Fruit fly (Drosophila melanogaster) whole organism, embryonic: ENCODE results near the gene Tcs3.

Source experiments
- Atf-2 ChIP-seq: fragments of 200-800 bp; sonication (Bioruptor generic); optimal IDR thresholded peaks from 2 replicates; lab custom pipeline; 2016; ENCODE audit warnings: missing biosample characterization, missing genetic modification characterization
- Atf3 ChIP-seq: fragments of 200-800 bp; sonication (Bioruptor generic); optimal IDR thresholded peaks from 3 replicates; lab custom pipeline; 2016; ENCODE audit warnings: missing biosample characterization, missing genetic modification characterization
- Atf6 ChIP-seq: fragments of 200-800 bp; sonication (Bioruptor generic); IDR thresholded peaks from 2 replicates; pipeline ENCODE4 v1.3.6; 2022; ENCODE audit warnings: missing biosample characterization, missing genetic modification characterization
- Blimp-1 ChIP-seq: fragments of 200-800 bp; sonication (Bioruptor generic); optimal IDR thresholded peaks from 3 replicates; lab custom pipeline; 2018; ENCODE audit warnings: missing biosample characterization, missing genetic modification characterization, mild to moderate bottlenecking, moderate library complexity, missing genetic modification reagents
- CG1233 ChIP-seq: fragments of 200-800 bp; sonication (Bioruptor generic); optimal IDR thresholded peaks from 4 replicates; lab custom pipeline; 2018; ENCODE audit warnings: missing biosample characterization, mild to moderate bottlenecking, missing genetic modification characterization
- CG14441 ChIP-seq: fragments of 200-800 bp; sonication (Bioruptor generic); IDR thresholded peaks from 2 replicates; pipeline ENCODE4 v1.3.6; 2022; ENCODE audit warnings: missing biosample characterization, missing genetic modification characterization
- CG17186 ChIP-seq: fragments of 200-800 bp; sonication (Bioruptor generic); optimal IDR thresholded peaks from 3 replicates; lab custom pipeline; 2017; ENCODE audit warnings: missing biosample characterization, missing genetic modification reagents, missing genetic modification characterization
- CG18476 ChIP-seq: fragments of 200-800 bp; sonication (Bioruptor generic); optimal IDR thresholded peaks from 2 replicates; lab custom pipeline; 2016; ENCODE audit warnings: missing biosample characterization, mild to moderate bottlenecking, missing genetic modification characterization
- CG3726 ChIP-seq: fragments of 200-800 bp; sonication (Bioruptor generic); IDR thresholded peaks from 3 replicates; pipeline ENCODE4, ENCODE4 v1.3.6; 2022; ENCODE audit warnings: missing biosample characterization, missing genetic modification characterization
- CG4404 ChIP-seq: fragments of 200-800 bp; sonication (Bioruptor generic); IDR thresholded peaks from 2 replicates; pipeline ENCODE4 v1.3.6; 2022; ENCODE audit warnings: missing biosample characterization, missing genetic modification characterization
- CG6272 ChIP-seq: fragments of 200-800 bp; sonication (Bioruptor generic); IDR thresholded peaks from 2 replicates; pipeline ENCODE4 v1.3.6; 2022; ENCODE audit warnings: missing biosample characterization, missing genetic modification characterization
- CG7357 ChIP-seq: fragments of 200-800 bp; sonication (Bioruptor generic); IDR thresholded peaks from 3 replicates; pipeline ENCODE4 v1.3.6; 2022; ENCODE audit warnings: missing biosample characterization, missing genetic modification characterization
- CG7987 ChIP-seq: fragments of 200-800 bp; sonication (Bioruptor generic); optimal IDR thresholded peaks from 2 replicates; lab custom pipeline; 2018; ENCODE audit warnings: missing biosample characterization, mild to moderate bottlenecking, missing genetic modification characterization, moderate library complexity
- CG8388 ChIP-seq: fragments of 200-800 bp; sonication (Bioruptor generic); optimal IDR thresholded peaks from 2 replicates; lab custom pipeline; 2019; ENCODE audit warnings: missing biosample characterization, mild to moderate bottlenecking, missing genetic modification characterization, moderate library complexity
- Dfd ChIP-seq, 2 experiments: fragments of >200 bp; optimal IDR thresholded peaks; 2 replicates each; lab custom pipeline; 2017; ENCODE audit warnings: missing biosample characterization in 2 of 2, missing genetic modification characterization in 2 of 2
- Fer1 ChIP-seq: fragments of 200-800 bp; sonication (Bioruptor generic); optimal IDR thresholded peaks from 2 replicates; lab custom pipeline; 2017; ENCODE audit warnings: missing biosample characterization, mild to moderate bottlenecking, missing genetic modification characterization
- Fer3 ChIP-seq: fragments of 200-800 bp; sonication (Bioruptor generic); optimal IDR thresholded peaks from 2 replicates; lab custom pipeline; 2018; ENCODE audit warnings: missing biosample characterization, mild to moderate bottlenecking, missing genetic modification characterization, moderate library complexity
- Hand ChIP-seq: fragments of 200-800 bp; sonication (Bioruptor generic); optimal IDR thresholded peaks from 2 replicates; lab custom pipeline; 2017; ENCODE audit warnings: mild to moderate bottlenecking, missing biosample characterization, missing genetic modification reagents, missing genetic modification characterization
- Hr78 ChIP-seq, 2 experiments: fragments of 200-800 bp in 1 of 2; fragments of >200 bp in 1 of 2; sonication (Bioruptor generic) in 1 of 2; optimal IDR thresholded peaks; 2 replicates each; lab custom pipeline; 2017 to 2019; ENCODE audit warnings: missing biosample characterization in 2 of 2, missing genetic modification characterization in 2 of 2, mild to moderate bottlenecking in 1 of 2, moderate library complexity in 1 of 2
- Hsf ChIP-seq: fragments of 200-800 bp; sonication (Bioruptor generic); optimal IDR thresholded peaks from 3 replicates; lab custom pipeline; 2016; ENCODE audit warnings: missing biosample characterization, missing genetic modification characterization
- Mad ChIP-seq: fragments of 200-800 bp; sonication (Bioruptor generic); optimal IDR thresholded peaks from 2 replicates; lab custom pipeline; 2016; ENCODE audit warnings: missing biosample characterization, missing genetic modification characterization
- Med ChIP-seq: fragments of 200-800 bp; sonication (Bioruptor generic); peaks from one replicate; lab custom pipeline; 2016; ENCODE audit warnings: missing biosample characterization, missing genetic modification characterization, mild to moderate bottlenecking, inconsistent platforms, moderate library complexity
- Optix ChIP-seq: fragments of 200-800 bp; sonication (Bioruptor generic); IDR thresholded peaks from 3 replicates; pipeline ENCODE4 v1.3.6; 2022; ENCODE audit warnings: missing biosample characterization, missing genetic modification characterization
- Pdp1 ChIP-seq, 2 experiments: fragments of 200-800 bp; sonication (Bioruptor generic); optimal IDR thresholded peaks; 3 replicates each; lab custom pipeline; 2016; ENCODE audit warnings: missing biosample characterization in 2 of 2, missing genetic modification characterization in 2 of 2, mild to moderate bottlenecking in 1 of 2, moderate library complexity in 1 of 2
- Side ChIP-seq: fragments of 200-800 bp; sonication (Bioruptor generic); optimal IDR thresholded peaks from 2 replicates; lab custom pipeline; 2016; ENCODE audit warnings: missing biosample characterization, missing genetic modification characterization
- Usf ChIP-seq: fragments of 200-800 bp; sonication (Bioruptor generic); optimal IDR thresholded peaks from 2 replicates; lab custom pipeline; 2017; ENCODE audit warnings: missing genotype, missing biosample characterization, missing genetic modification characterization
- Xrp1 ChIP-seq: fragments of 200-800 bp; sonication (Bioruptor generic); IDR thresholded peaks from 2 replicates; pipeline ENCODE4 v1.3.6; 2022; ENCODE audit warnings: missing biosample characterization, missing genetic modification characterization
- amos ChIP-seq: fragments of 200-800 bp; sonication (Bioruptor generic); IDR thresholded peaks from 2 replicates; pipeline ENCODE4 v1.3.6; 2022; ENCODE audit warnings: missing biosample characterization, missing genetic modification characterization; ENCODE audit not compliant: partially characterized antibody
- ato ChIP-seq: fragments of 200-800 bp; sonication (Bioruptor generic); IDR thresholded peaks from 2 replicates; pipeline ENCODE4 v1.3.6; 2022; ENCODE audit warnings: missing biosample characterization, missing genetic modification characterization; ENCODE audit not compliant: partially characterized antibody
- bsh ChIP-seq, 2 experiments: fragments of 200-800 bp; sonication (Bioruptor generic); optimal IDR thresholded peaks; 2 replicates each; lab custom pipeline; 2017 to 2018; ENCODE audit warnings: mild to moderate bottlenecking in 2 of 2, missing biosample characterization in 2 of 2, missing genetic modification characterization in 2 of 2, moderate library complexity in 1 of 2
- cg ChIP-seq: fragments of 200-800 bp; sonication (Bioruptor generic); optimal IDR thresholded peaks from 3 replicates; lab custom pipeline; 2019; ENCODE audit warnings: missing biosample characterization, mild to moderate bottlenecking, missing genetic modification characterization, moderate library complexity
- chinmo ChIP-seq: fragments of 200-800 bp; sonication (Bioruptor generic); IDR thresholded peaks from 4 replicates; pipeline ENCODE4 v1.3.6; 2022; ENCODE audit warnings: missing biosample characterization, missing genetic modification characterization; ENCODE audit not compliant: partially characterized antibody
- croc ChIP-seq: fragments of 200-800 bp; sonication (Bioruptor generic); conservative IDR thresholded peaks from 3 replicates; pipeline ENCODE4 v1.3.6; 2022; ENCODE audit warnings: missing biosample characterization, missing genetic modification characterization
- dan ChIP-seq: fragments of 200-800 bp; sonication (Bioruptor generic); IDR thresholded peaks from 2 replicates; pipeline ENCODE4 v1.3.6; 2022; ENCODE audit warnings: missing biosample characterization, missing genetic modification characterization
- dmrt99B ChIP-seq: fragments of 200-800 bp; sonication (Bioruptor generic); optimal IDR thresholded peaks from 2 replicates; lab custom pipeline; 2018; ENCODE audit warnings: missing biosample characterization, mild to moderate bottlenecking, missing genetic modification characterization, moderate library complexity
- grn ChIP-seq: fragments of 200-800 bp; sonication (Bioruptor generic); optimal IDR thresholded peaks from 3 replicates; lab custom pipeline; 2017; ENCODE audit warnings: missing biosample characterization, missing genetic modification characterization
- gsb-n ChIP-seq: fragments of 200-800 bp; sonication (Bioruptor generic); optimal IDR thresholded peaks from 3 replicates; lab custom pipeline; 2018; ENCODE audit warnings: missing biosample characterization, mild to moderate bottlenecking, missing genetic modification characterization
- her ChIP-seq: fragments of 200-800 bp; sonication (Bioruptor generic); optimal IDR thresholded peaks from 2 replicates; lab custom pipeline; 2016; ENCODE audit warnings: missing biosample characterization, missing genetic modification characterization
- jumu ChIP-seq: fragments of 200-800 bp; sonication (Bioruptor generic); optimal IDR thresholded peaks from 3 replicates; lab custom pipeline; 2016; ENCODE audit warnings: missing biosample characterization, missing genetic modification characterization
- lola ChIP-seq, 3 experiments: fragments of >200 bp in 2 of 3; fragments of 200-800 bp in 1 of 3; sonication (Bioruptor generic) in 1 of 3; optimal IDR thresholded peaks; 2 replicates each; lab custom pipeline; 2017 to 2019; ENCODE audit warnings: missing biosample characterization in 3 of 3, missing genetic modification characterization in 3 of 3, mild to moderate bottlenecking in 1 of 3, moderate library complexity in 1 of 3
- pnt ChIP-seq: fragments of 200-800 bp; sonication (Bioruptor generic); optimal IDR thresholded peaks from 3 replicates; lab custom pipeline; 2016; ENCODE audit warnings: missing biosample characterization, missing genetic modification characterization
- schlank ChIP-seq: fragments of 200-800 bp; sonication (Bioruptor generic); optimal IDR thresholded peaks from 2 replicates; lab custom pipeline; 2018; ENCODE audit warnings: missing biosample characterization, mild to moderate bottlenecking, missing genetic modification characterization
- shn ChIP-seq: fragments of 200-800 bp; sonication (Bioruptor generic); optimal IDR thresholded peaks from 3 replicates; lab custom pipeline; 2016; ENCODE audit warnings: missing biosample characterization, missing genetic modification characterization
- ssp ChIP-seq: fragments of 200-800 bp; sonication (Bioruptor generic); IDR thresholded peaks from 2 replicates; pipeline ENCODE4 v1.3.6; 2022; ENCODE audit warnings: missing biosample characterization, missing genetic modification characterization
- tup ChIP-seq: fragments of 200-800 bp; sonication (Bioruptor generic); optimal IDR thresholded peaks from 2 replicates; lab custom pipeline; 2016; ENCODE audit warnings: missing biosample characterization, mild to moderate bottlenecking, missing genetic modification characterization, moderate library complexity
- wek ChIP-seq: fragments of 200-800 bp; sonication (Bioruptor generic); optimal IDR thresholded peaks from 3 replicates; lab custom pipeline; 2018; ENCODE audit warnings: missing biosample characterization, mild to moderate bottlenecking, missing genetic modification characterization, moderate library complexity
- wor ChIP-seq: fragments of 200-800 bp; sonication (Bioruptor generic); IDR thresholded peaks from 2 replicates; pipeline ENCODE4 v1.3.6; 2022; ENCODE audit warnings: missing biosample characterization, missing genetic modification characterization

The Tcs3 gene

dm6 chr3L:16377768-16378764, 26.3 kb downstream of the Tcs3 start, which contains the start of gene roq:
roq (minus strand) TSS chr3L:16378566.
- TF ChIP-seq Atf-2 (GFP tag; lab: Kevin White, UChicago) (no peak), Atf6 (GFP tag; lab: Robert Waterston, UW) (peak; percentile 22; the same call in 1 of the 2 replicates), Dfd (GFP tag; optimal IDR thresholded peaks at IDR 0.05; lab: Kevin White, UChicago) (no peak), tup (GFP tag; lab: Kevin White, UChicago) (no peak), Blimp-1 (GFP tag; lab: Kevin White, UChicago) (peak; percentile 92), Hr78 (GFP tag; optimal IDR thresholded peaks at IDR 0.05; lab: Kevin White, UChicago) (no peak), ato (GFP tag; lab: Robert Waterston, UW) (peak; percentile 46; the same call in 1 of the 2 replicates), CG18476 (GFP tag; lab: Kevin White, UChicago) (no peak), CG14441 (no peak; the same call in 1 of the 2 replicates), Fer3 (tag; lab: Kevin White, UChicago) (no peak), Usf (GFP tag; lab: Kevin White, UChicago) (no peak), Atf3 (no peak), lola (GFP tag; optimal IDR thresholded peaks at IDR 0.05; lab: Kevin White, UChicago) (peak in 1 of 3 experiments; percentile 88), dan (no peak), Fer1 (GFP tag; lab: Kevin White, UChicago) (no peak), wor (no peak), jumu (GFP tag; lab: Kevin White, UChicago) (no peak), shn (GFP tag; lab: Kevin White, UChicago) (no peak), CG4404 (GFP tag; lab: Robert Waterston, UW) (no peak), Mad (GFP tag; lab: Kevin White, UChicago) (no peak), gsb-n (tag; lab: Kevin White, UChicago) (no peak), croc (GFP tag; lab: Robert Waterston, UW) (no peak), Side (GFP tag; lab: Kevin White, UChicago) (no peak), ssp (no peak; the same call in 1 of the 2 replicates), CG17186 (GFP tag; lab: Kevin White, UChicago) (peak; percentile 67), CG3726 (GFP tag; lab: Robert Waterston, UW) (no peak), grn (GFP tag; lab: Kevin White, UChicago) (peak; percentile 91), bsh (GFP tag; optimal IDR thresholded peaks at IDR 0.05; lab: Kevin White, UChicago) (peak in 1 of 2 experiments; percentile 27), amos (GFP tag; lab: Robert Waterston, UW) (peak; percentile 59; the same call in 1 of the 2 replicates), Xrp1 (no peak), CG6272 (GFP tag; lab: Robert Waterston, UW) (no peak), Hsf (no peak), pnt (GFP tag; lab: Kevin White, UChicago) (no peak), Hand (GFP tag; lab: Kevin White, UChicago) (no peak), CG8388 (no peak), cg (GFP tag; lab: Kevin White, UChicago) (peak; percentile 98), her (no peak), Pdp1 (GFP tag; optimal IDR thresholded peaks at IDR 0.05; lab: Kevin White, UChicago) (peak in 1 of 2 experiments; percentile 65), Optix (GFP tag; lab: Robert Waterston, UW) (no peak), Med (GFP tag; lab: Kevin White, UChicago) (peak; percentile 71), schlank (tag; lab: Kevin White, UChicago) (no peak), CG7357 (GFP tag; lab: Robert Waterston, UW) (no peak), wek (GFP tag; lab: Kevin White, UChicago) (no peak), CG1233 (no peak), chinmo (GFP tag; lab: Robert Waterston, UW) (peak; percentile 72; the same call in 3 of the 4 replicates), CG7987 (GFP tag; lab: Kevin White, UChicago) (no peak), dmrt99B (tag; lab: Kevin White, UChicago) (no peak)
